Fruit fly (Drosophila melanogaster) whole organism, embryonic: ENCODE measurements around the gene CG5618.

Source experiments
- Atf6 ChIP-seq: fragments of 200-800 bp; sonication (Bioruptor generic); IDR thresholded peaks from 2 replicates; pipeline ENCODE4 v1.3.6; 2022; ENCODE audit warnings: missing biosample characterization, missing genetic modification characterization
- CG10543 ChIP-seq: fragments of 200-800 bp; sonication (Bioruptor generic); optimal IDR thresholded peaks from 3 replicates; lab custom pipeline; 2017; ENCODE audit warnings: missing biosample characterization, mild to moderate bottlenecking, missing genetic modification characterization, moderate library complexity
- CG11560 ChIP-seq: fragments of 200-800 bp; sonication (Bioruptor generic); IDR thresholded peaks from 3 replicates; pipeline ENCODE4 v1.3.6; 2022; ENCODE audit warnings: missing biosample characterization, missing genetic modification characterization
- CG13287 ChIP-seq: fragments of 200-800 bp; sonication (Bioruptor generic); IDR thresholded peaks from 2 replicates; pipeline ENCODE4 v1.3.6; 2022; ENCODE audit warnings: missing biosample characterization, missing genetic modification characterization; ENCODE audit not compliant: partially characterized antibody
- CG13894 ChIP-seq: fragments of 200-800 bp; sonication (Bioruptor generic); optimal IDR thresholded peaks from 3 replicates; lab custom pipeline; 2018; ENCODE audit warnings: missing biosample characterization, mild to moderate bottlenecking, missing genetic modification characterization, moderate library complexity
- CG15514 ChIP-seq: fragments of 200-800 bp; sonication (Bioruptor generic); optimal IDR thresholded peaks from 3 replicates; lab custom pipeline; 2017; ENCODE audit warnings: missing biosample characterization, missing genetic modification characterization, mild to moderate bottlenecking, moderate library complexity, missing genetic modification reagents
- CG2678 ChIP-seq: fragments of 200-800 bp; sonication (Bioruptor generic); optimal IDR thresholded peaks from 3 replicates; lab custom pipeline; 2019; ENCODE audit warnings: missing biosample characterization, mild to moderate bottlenecking, missing genetic modification characterization, moderate library complexity
- CG30020 ChIP-seq: fragments of 200-800 bp; optimal IDR thresholded peaks from 2 replicates; lab custom pipeline; 2019; ENCODE audit warnings: missing biosample characterization, mild to moderate bottlenecking, missing genetic modification characterization, moderate library complexity
- CG34376 ChIP-seq: fragments of 200-800 bp; sonication (Bioruptor generic); optimal IDR thresholded peaks from 2 replicates; lab custom pipeline; 2018; ENCODE audit warnings: missing biosample characterization, mild to moderate bottlenecking, missing genetic modification characterization
- CG6765 ChIP-seq: fragments of 200-800 bp; sonication (Bioruptor generic); optimal IDR thresholded peaks from 3 replicates; lab custom pipeline; 2017; ENCODE audit warnings: missing biosample characterization, mild to moderate bottlenecking, missing genetic modification characterization
- CG8290 ChIP-seq, 3 experiments: fragments of 200-800 bp; sonication (Bioruptor generic); optimal IDR thresholded peaks; 2 replicates each; lab custom pipeline; 2016 to 2019; ENCODE audit warnings: missing biosample characterization in 3 of 3, missing genetic modification characterization in 3 of 3, mild to moderate bottlenecking in 2 of 3, moderate library complexity in 1 of 3
- CG9215 ChIP-seq: fragments of 200-800 bp; sonication (Bioruptor generic); IDR thresholded peaks from 2 replicates; pipeline ENCODE4 v1.3.6; 2022; ENCODE audit warnings: missing biosample characterization, missing genetic modification characterization
- CrebB ChIP-seq: fragments of 200-800 bp; sonication (Bioruptor generic); optimal IDR thresholded peaks from 3 replicates; lab custom pipeline; 2018; ENCODE audit warnings: missing biosample characterization, mild to moderate bottlenecking, missing genetic modification characterization
- Dek ChIP-seq: fragments of 200-800 bp; sonication (Bioruptor generic); optimal IDR thresholded peaks from 3 replicates; lab custom pipeline; 2019; ENCODE audit warnings: missing biosample characterization, mild to moderate bottlenecking, missing genetic modification characterization, moderate library complexity
- Dref ChIP-seq: fragments of 200-800 bp; sonication (Bioruptor generic); IDR thresholded peaks from 2 replicates; pipeline ENCODE4 v1.3.6; 2022; ENCODE audit warnings: missing biosample characterization, missing genetic modification characterization
- Eip74EF ChIP-seq, 2 experiments: fragments of 200-800 bp in 1 of 2; fragments of >200 bp in 1 of 2; sonication (Bioruptor generic) in 1 of 2; optimal IDR thresholded peaks; 2 replicates each; lab custom pipeline; 2017 to 2019; ENCODE audit warnings: missing biosample characterization in 2 of 2, missing genetic modification characterization in 2 of 2, mild to moderate bottlenecking in 1 of 2, moderate library complexity in 1 of 2
- Hand ChIP-seq: fragments of 200-800 bp; sonication (Bioruptor generic); optimal IDR thresholded peaks from 2 replicates; lab custom pipeline; 2017; ENCODE audit warnings: mild to moderate bottlenecking, missing biosample characterization, missing genetic modification reagents, missing genetic modification characterization
- Hmr ChIP-seq: fragments of 200-800 bp; sonication (Bioruptor generic); optimal IDR thresholded peaks from 3 replicates; lab custom pipeline; 2017; ENCODE audit warnings: mild to moderate bottlenecking, missing biosample characterization, missing genetic modification reagents, missing genetic modification characterization
- Hr78 ChIP-seq, 2 experiments: fragments of 200-800 bp in 1 of 2; fragments of >200 bp in 1 of 2; sonication (Bioruptor generic) in 1 of 2; optimal IDR thresholded peaks; 2 replicates each; lab custom pipeline; 2017 to 2019; ENCODE audit warnings: missing biosample characterization in 2 of 2, missing genetic modification characterization in 2 of 2, mild to moderate bottlenecking in 1 of 2, moderate library complexity in 1 of 2
- Lhr ChIP-seq: fragments of 200-800 bp; sonication (Bioruptor generic); optimal IDR thresholded peaks from 3 replicates; lab custom pipeline; 2017; ENCODE audit warnings: mild to moderate bottlenecking, missing biosample characterization, missing genetic modification reagents, missing genetic modification characterization
- Lim3 ChIP-seq: fragments of 200-800 bp; sonication (Bioruptor generic); IDR thresholded peaks from 2 replicates; pipeline ENCODE4 v1.3.6; 2022; ENCODE audit warnings: missing biosample characterization, missing genetic modification characterization
- Med ChIP-seq: fragments of 200-800 bp; sonication (Bioruptor generic); peaks from one replicate; lab custom pipeline; 2016; ENCODE audit warnings: missing biosample characterization, missing genetic modification characterization, mild to moderate bottlenecking, inconsistent platforms, moderate library complexity
- Taf1 ChIP-seq: fragments of 200-800 bp; sonication (Bioruptor generic); IDR thresholded peaks from 2 replicates; pipeline ENCODE4 v1.3.6; 2022; ENCODE audit warnings: missing biosample characterization, missing genetic modification characterization
- Vsx1 ChIP-seq: fragments of 200-800 bp; sonication (Bioruptor generic); optimal IDR thresholded peaks from 2 replicates; lab custom pipeline; 2017; ENCODE audit warnings: missing biosample characterization, mild to moderate bottlenecking, missing genetic modification characterization, missing genetic modification reagents
- abd-A ChIP-seq: fragments of 200-800 bp; sonication (Bioruptor generic); optimal IDR thresholded peaks from 3 replicates; lab custom pipeline; 2019; ENCODE audit warnings: missing biosample characterization, mild to moderate bottlenecking, missing genetic modification characterization, moderate library complexity
- bbx ChIP-seq: fragments of 200-800 bp; sonication (Bioruptor generic); IDR thresholded peaks from 2 replicates; pipeline ENCODE4 v1.3.6; 2022; ENCODE audit warnings: missing biosample characterization, missing genetic modification characterization; ENCODE audit not compliant: partially characterized antibody
- cg ChIP-seq: fragments of 200-800 bp; sonication (Bioruptor generic); optimal IDR thresholded peaks from 3 replicates; lab custom pipeline; 2019; ENCODE audit warnings: missing biosample characterization, mild to moderate bottlenecking, missing genetic modification characterization, moderate library complexity
- chinmo ChIP-seq: fragments of 200-800 bp; sonication (Bioruptor generic); IDR thresholded peaks from 4 replicates; pipeline ENCODE4 v1.3.6; 2022; ENCODE audit warnings: missing biosample characterization, missing genetic modification characterization; ENCODE audit not compliant: partially characterized antibody
- crol ChIP-seq: fragments of 200-800 bp; sonication (Bioruptor generic); IDR thresholded peaks from 2 replicates; pipeline ENCODE4 v1.3.6; 2022; ENCODE audit warnings: missing biosample characterization, missing genetic modification characterization
- cwo ChIP-seq: fragments of 200-800 bp; sonication (Bioruptor generic); optimal IDR thresholded peaks from 3 replicates; lab custom pipeline; 2017; ENCODE audit warnings: missing biosample characterization, missing genetic modification characterization, mild to moderate bottlenecking, moderate library complexity, missing genetic modification reagents
- dpn ChIP-seq, 2 experiments: fragments of 200-800 bp; sonication (Bioruptor generic); optimal IDR thresholded peaks; 3 replicates each; lab custom pipeline; 2016; ENCODE audit warnings: missing biosample characterization in 2 of 2, missing genetic modification characterization in 2 of 2
- emc ChIP-seq: fragments of 200-800 bp; sonication (Bioruptor generic); optimal IDR thresholded peaks from 2 replicates; lab custom pipeline; 2016; ENCODE audit warnings: missing biosample characterization, missing genetic modification characterization
- exex ChIP-seq: fragments of 200-800 bp; sonication (Bioruptor generic); optimal IDR thresholded peaks from 4 replicates; lab custom pipeline; 2018; ENCODE audit warnings: missing biosample characterization, mild to moderate bottlenecking, missing genetic modification characterization, moderate library complexity
- grn ChIP-seq: fragments of 200-800 bp; sonication (Bioruptor generic); optimal IDR thresholded peaks from 3 replicates; lab custom pipeline; 2017; ENCODE audit warnings: missing biosample characterization, missing genetic modification characterization
- h ChIP-seq: fragments of >200 bp; optimal IDR thresholded peaks from 2 replicates; lab custom pipeline; 2017
- ham ChIP-seq: fragments of 200-800 bp; sonication (Bioruptor generic); IDR thresholded peaks from 2 replicates; pipeline ENCODE4 v1.3.6; 2022; ENCODE audit warnings: missing biosample characterization, missing genetic modification characterization
- jing ChIP-seq: fragments of 200-800 bp; sonication (Bioruptor generic); optimal IDR thresholded peaks from 2 replicates; lab custom pipeline; 2018; ENCODE audit warnings: missing biosample characterization, mild to moderate bottlenecking, missing genetic modification characterization
- kay ChIP-seq: fragments of 200-800 bp; sonication (Bioruptor generic); optimal IDR thresholded peaks from 2 replicates; lab custom pipeline; 2016; ENCODE audit warnings: missing biosample characterization, missing genetic modification characterization
- luna ChIP-seq: fragments of 200-800 bp; sonication (Bioruptor generic); optimal IDR thresholded peaks from 2 replicates; lab custom pipeline; 2016; ENCODE audit warnings: missing biosample characterization, missing genetic modification characterization
- mirr ChIP-seq: fragments of 200-800 bp; sonication (Bioruptor generic); optimal IDR thresholded peaks from 3 replicates; lab custom pipeline; 2018; ENCODE audit warnings: missing biosample characterization, mild to moderate bottlenecking, missing genetic modification characterization
- pros ChIP-seq: fragments of 200-800 bp; sonication (Bioruptor generic); optimal IDR thresholded peaks from 3 replicates; lab custom pipeline; 2019; ENCODE audit warnings: missing biosample characterization, mild to moderate bottlenecking, missing genetic modification characterization, moderate library complexity
- sens ChIP-seq: fragments of 200-800 bp; sonication (Bioruptor generic); peaks from one replicate; lab custom pipeline; 2016; ENCODE audit warnings: missing biosample characterization, missing genetic modification characterization
- sob ChIP-seq: fragments of 200-800 bp; sonication (Bioruptor generic); IDR thresholded peaks from 2 replicates; pipeline ENCODE4 v1.3.6; 2022; ENCODE audit warnings: missing biosample characterization, missing genetic modification characterization
- tap ChIP-seq: fragments of 200-800 bp; optimal IDR thresholded peaks from 3 replicates; lab custom pipeline; 2019; ENCODE audit warnings: missing biosample characterization, mild to moderate bottlenecking, missing genetic modification characterization, moderate library complexity
- ttk ChIP-seq: fragments of 200-800 bp; sonication (Bioruptor generic); IDR thresholded peaks from 2 replicates; pipeline ENCODE4 v2.1.2; 2022; ENCODE audit warnings: missing biosample characterization, missing genetic modification characterization
- vnd ChIP-seq: fragments of 200-800 bp; sonication (Bioruptor generic); IDR thresholded peaks from 3 replicates; pipeline ENCODE4 v1.3.6; 2022; ENCODE audit warnings: missing biosample characterization, missing genetic modification characterization; ENCODE audit not compliant: partially characterized antibody
- zfh1 ChIP-seq: fragments of 200-800 bp; sonication (Bioruptor generic); IDR thresholded peaks from 3 replicates; pipeline ENCODE4 v1.3.6; 2022; ENCODE audit warnings: missing biosample characterization, missing genetic modification characterization

The CG5618 gene

DNA sequence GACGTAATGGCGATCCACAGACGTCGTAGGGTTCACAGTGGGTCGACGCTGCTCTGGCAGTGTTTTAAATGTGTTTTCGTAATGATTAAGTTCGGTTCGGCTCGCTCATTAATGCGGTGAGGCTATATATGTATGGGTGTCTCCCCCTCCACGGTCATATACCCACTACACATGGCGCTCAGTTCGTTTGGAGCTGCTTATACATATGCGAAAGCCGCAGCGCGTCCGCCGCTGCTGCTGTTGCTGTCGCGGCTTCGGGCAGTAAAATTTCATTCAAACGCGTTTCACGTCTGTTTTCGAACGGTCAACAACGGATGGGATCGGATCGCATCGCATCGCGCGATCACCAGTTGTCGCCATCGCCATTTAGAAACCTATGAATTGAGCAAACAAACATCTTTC lies 32.7 kb downstream of the CG5618 start (continued):
- TF ChIP-seq CG13894, result peak; percentile 45
- peak; percentile 31 for TF ChIP-seq CG34376 (GFP tag; lab: Kevin White, UChicago)
- TF ChIP-seq abd-A (tag; lab: Kevin White, UChicago), result peak; percentile 75
- no peak for TF ChIP-seq CG8290 (GFP tag; optimal IDR thresholded peaks at IDR 0.05; lab: Kevin White, UChicago)
- TF ChIP-seq CG8290 (tag; optimal IDR thresholded peaks at IDR 0.05; lab: Kevin White, UChicago), result peak in 1 of 2 experiments; percentile 34
- no peak for TF ChIP-seq crol (GFP tag; lab: Robert Waterston, UW)
- TF ChIP-seq Hmr (GFP tag; lab: Kevin White, UChicago), result peak; percentile 23
- TF ChIP-seq Lhr (GFP tag; lab: Kevin White, UChicago), result no peak
- TF ChIP-seq pros (GFP tag; lab: Kevin White, UChicago), result no peak
- TF ChIP-seq CG2678 (tag; lab: Kevin White, UChicago), result peak; percentile 4
- TF ChIP-seq cwo, result peak; percentile 16
- TF ChIP-seq cg (GFP tag; lab: Kevin White, UChicago), result peak; percentile 53
- TF ChIP-seq Atf6 (GFP tag; lab: Robert Waterston, UW), result 0 out of 2 replicates have a peak, but pooled peaks have one; percentile 18
- peak; percentile 55; the same call in 1 of the 4 replicates for TF ChIP-seq chinmo
- TF ChIP-seq vnd (GFP tag; lab: Robert Waterston, UW), result no peak
- TF ChIP-seq Hr78 (GFP tag; optimal IDR thresholded peaks at IDR 0.05; lab: Kevin White, UChicago), result peak in 1 of 2 experiments; percentile 83
- no peak for TF ChIP-seq CG9215
- no peak for TF ChIP-seq Eip74EF (GFP tag; optimal IDR thresholded peaks at IDR 0.05; lab: Kevin White, UChicago)
- TF ChIP-seq Med, result peak; percentile 72
- TF ChIP-seq ttk (GFP tag; lab: Robert Waterston, UW), result 0 out of 2 replicates have a peak, but pooled peaks have one; percentile 12
- peak; percentile 26; the same call in 1 of the 2 replicates for TF ChIP-seq CG13287 (GFP tag; lab: Robert Waterston, UW)
- TF ChIP-seq sob, result peak; percentile 38; the same call in 1 of the 2 replicates
- peak; percentile 24 for TF ChIP-seq mirr (GFP tag; lab: Kevin White, UChicago)
- TF ChIP-seq Dref (GFP tag; lab: Robert Waterston, UW), result 0 out of 2 replicates have a peak, but pooled peaks have one; percentile 15
- no peak for TF ChIP-seq bbx
- TF ChIP-seq sens (GFP tag; lab: Kevin White, UChicago), result peak; percentile 65
- peak; percentile 22 for TF ChIP-seq CG6765
- TF ChIP-seq Dek (tag; lab: Kevin White, UChicago), result peak; percentile 13
- peak; percentile 77 for TF ChIP-seq CG10543 (GFP tag; lab: Kevin White, UChicago)
- TF ChIP-seq, all 482 proteins: peak for 33

DNA sequence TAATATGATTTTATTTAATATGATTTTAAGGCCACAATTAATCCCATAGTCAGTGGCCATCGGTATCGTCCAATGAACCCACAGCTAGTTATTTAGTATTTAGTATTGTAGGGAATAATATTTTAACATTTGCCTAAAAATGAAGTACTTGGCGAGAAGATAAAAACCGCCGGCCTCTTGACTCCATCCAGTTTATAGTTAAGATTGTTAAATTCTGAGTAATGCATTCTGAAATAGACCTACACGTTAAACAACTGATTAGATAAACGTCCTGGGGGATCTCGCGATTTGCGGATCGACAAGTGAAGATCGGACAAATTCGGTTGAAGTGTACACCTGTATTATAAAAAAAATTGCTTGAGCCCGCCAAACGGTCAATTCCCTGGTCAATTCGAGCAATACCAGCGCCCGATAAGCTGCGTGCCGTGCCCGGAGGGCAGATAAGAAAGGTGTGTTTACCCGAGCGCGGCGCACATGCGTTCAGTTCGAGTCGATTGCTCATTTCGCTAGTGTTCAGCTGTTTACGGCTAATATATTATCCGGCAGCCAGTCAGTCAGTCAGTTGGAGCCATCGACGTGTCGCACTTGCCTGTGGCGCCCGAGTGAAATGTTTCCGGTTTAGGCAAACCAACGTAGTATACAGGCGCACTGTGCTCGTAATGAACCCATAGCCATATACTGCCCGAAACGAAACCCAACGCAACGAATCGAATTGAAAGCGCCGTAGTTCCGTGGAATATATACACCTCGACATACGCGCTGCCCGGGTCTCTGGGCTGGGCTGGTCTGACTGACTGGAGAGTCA lies 34.0 kb downstream of the CG5618 start:
- no peak for TF ChIP-seq Lim3 (GFP tag; lab: Robert Waterston, UW)
- peak; percentile 19 for TF ChIP-seq CG15514 (GFP tag; lab: Kevin White, UChicago)
- TF ChIP-seq tap (tag; lab: Kevin White, UChicago), result no peak
- TF ChIP-seq Vsx1 (GFP tag; lab: Kevin White, UChicago), result peak; percentile 55
- TF ChIP-seq h (lab: Kevin White, UChicago), result no peak
- no peak for TF ChIP-seq emc (GFP tag; lab: Kevin White, UChicago)
- TF ChIP-seq kay (GFP tag; lab: Kevin White, UChicago), result no peak
- peak; percentile 13 for TF ChIP-seq CrebB
- TF ChIP-seq Hand, result peak; percentile 8
- TF ChIP-seq zfh1 (GFP tag; lab: Robert Waterston, UW), result no peak
- TF ChIP-seq ham (GFP tag; lab: Robert Waterston, UW), result no peak
- no peak for TF ChIP-seq CG11560 (tag; lab: Robert Waterston, UW)
- peak; percentile 77 for TF ChIP-seq exex (tag; lab: Kevin White, UChicago)
- TF ChIP-seq grn (GFP tag; lab: Kevin White, UChicago), result peak; percentile 59
- no peak for TF ChIP-seq Taf1 (GFP tag; lab: Robert Waterston, UW)
- TF ChIP-seq jing (GFP tag; lab: Kevin White, UChicago), result no peak
- no peak for TF ChIP-seq dpn (GFP tag; optimal IDR thresholded peaks at IDR 0.05; lab: Kevin White, UChicago)
- no peak for TF ChIP-seq CG30020 (tag; lab: Kevin White, UChicago)
- peak; percentile 65 for TF ChIP-seq sens (GFP tag; lab: Kevin White, UChicago)
- TF ChIP-seq mirr (GFP tag; lab: Kevin White, UChicago), result peak; percentile 42
- no peak for TF ChIP-seq luna (GFP tag; lab: Kevin White, UChicago)
- TF ChIP-seq Hr78 (GFP tag; optimal IDR thresholded peaks at IDR 0.05; lab: Kevin White, UChicago), result peak in 1 of 2 experiments; percentile 1
- peak; percentile 80 for TF ChIP-seq CG10543 (GFP tag; lab: Kevin White, UChicago)
